Worm (Caenorhabditis elegans) whole organism, L4 larva: ENCODE results near the gene T22F3.7.

ENCODE experiments used
- ZK337.2 ChIP-seq: fragments of 200-800 bp; sonication (Bioruptor generic); IDR thresholded peaks from 2 replicates; pipeline ENCODE4 v1.3.6; 2022; ENCODE audit warnings: missing genetic modification reagents, missing genetic modification characterization, missing compliant biosample characterization
- skn-1 ChIP-seq: fragments of 150-350 bp; optimal IDR thresholded peaks from 2 replicates; lab custom pipeline; 2014; ENCODE audit warnings: missing biosample characterization, missing genetic modification characterization

- no peak for TF ChIP-seq skn-1
- TF ChIP-seq ZK337.2 (GFP tag; lab: Robert Waterston, UW), result no peak
These were observed 16.4 kb upstream of the T22F3.7 start for ce11 chrV:3616844-3617243.
